Worm (Caenorhabditis elegans) whole organism, midembryonic: ENCODE results near the gene rft-2.

Source experiments
- T22C8.4 ChIP-seq: fragments of 200-800 bp; sonication (Bioruptor generic); IDR thresholded peaks from 2 replicates; pipeline ENCODE4 v1.3.6; 2022; ENCODE audit warnings: missing genetic modification characterization, missing compliant biosample characterization
- cog-1 ChIP-seq: sonication (generic microtip); optimal IDR thresholded peaks from 2 replicates; lab custom pipeline; 2016; ENCODE audit warnings: missing genetic modification characterization, missing compliant biosample characterization
- flt-1 ChIP-seq: fragments of 200-800 bp; sonication (Bioruptor generic); IDR thresholded peaks from 2 replicates; pipeline ENCODE4 v1.3.6; 2022; ENCODE audit warnings: missing genetic modification characterization, missing compliant biosample characterization
- klf-2 ChIP-seq: fragments of 200-800 bp; sonication (Bioruptor generic); conservative IDR thresholded peaks from 2 replicates; pipeline ENCODE4 v1.3.6; 2022; ENCODE audit warnings: missing genetic modification reagents, missing genetic modification characterization, missing compliant biosample characterization
- med-1 ChIP-seq: sonication (generic microtip); optimal IDR thresholded peaks from 2 replicates; lab custom pipeline; 2017; ENCODE audit warnings: missing genetic modification characterization, mild to moderate bottlenecking, missing compliant biosample characterization, antibody characterized with exemption, missing genetic modification reagents; ENCODE audit not compliant: insufficient read depth
- ref-1 ChIP-seq: fragments of 200-800 bp; sonication (Bioruptor generic); conservative IDR thresholded peaks from 2 replicates; pipeline ENCODE4 v1.3.6; 2022; ENCODE audit warnings: missing genetic modification reagents, missing genetic modification characterization, missing compliant biosample characterization
- tab-1 ChIP-seq: fragments of 200-800 bp; sonication (Bioruptor generic); IDR thresholded peaks from 2 replicates; pipeline ENCODE4 v1.3.6; 2022; ENCODE audit warnings: missing genetic modification characterization, missing compliant biosample characterization
- ztf-23 ChIP-seq: fragments of 200-800 bp; sonication (Bioruptor generic); IDR thresholded peaks from 2 replicates; pipeline ENCODE4 v1.3.6; 2022; ENCODE audit warnings: missing genetic modification reagents, missing genetic modification characterization, missing compliant biosample characterization
- ztf-29 ChIP-seq: fragments of 200-800 bp; sonication (Bioruptor generic); IDR thresholded peaks from 2 replicates; pipeline ENCODE4 v1.3.6; 2022; ENCODE audit warnings: missing genetic modification reagents, missing genetic modification characterization, missing compliant biosample characterization

The rft-2 gene

DNA sequence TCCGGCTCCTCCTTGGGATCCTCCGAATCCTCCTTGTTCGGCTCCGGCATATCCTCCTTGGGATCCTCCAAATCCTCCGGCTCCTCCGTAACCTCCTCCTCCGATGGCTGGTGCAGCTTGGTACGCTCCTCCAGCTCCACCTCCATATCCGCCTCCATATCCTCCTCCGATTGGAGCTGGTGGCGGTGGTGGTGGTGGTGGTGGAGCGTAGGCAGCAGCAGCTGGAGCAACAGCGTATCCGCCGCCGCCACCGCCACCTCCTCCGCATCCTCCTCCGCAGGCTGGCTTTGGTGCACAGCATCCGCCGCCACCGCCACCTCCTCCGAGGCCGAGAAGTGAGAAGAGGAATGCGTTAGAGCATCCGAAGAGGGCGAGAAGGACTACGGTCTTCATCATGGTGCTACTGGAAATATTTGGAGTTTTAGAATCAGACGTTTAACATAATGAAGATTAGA, 17.6 kb downstream of the rft-2 start, which contains the start of gene Y47D7A.15:
Y47D7A.15 (minus strand) TSS at position 405 of the 455 bp plus-strand sequence.
- no peak for TF ChIP-seq tab-1
- TF ChIP-seq flt-1 (GFP tag; lab: Robert Waterston, UW): 0 out of 2 replicates have a peak, but pooled peaks have one; percentile 39

DNA sequence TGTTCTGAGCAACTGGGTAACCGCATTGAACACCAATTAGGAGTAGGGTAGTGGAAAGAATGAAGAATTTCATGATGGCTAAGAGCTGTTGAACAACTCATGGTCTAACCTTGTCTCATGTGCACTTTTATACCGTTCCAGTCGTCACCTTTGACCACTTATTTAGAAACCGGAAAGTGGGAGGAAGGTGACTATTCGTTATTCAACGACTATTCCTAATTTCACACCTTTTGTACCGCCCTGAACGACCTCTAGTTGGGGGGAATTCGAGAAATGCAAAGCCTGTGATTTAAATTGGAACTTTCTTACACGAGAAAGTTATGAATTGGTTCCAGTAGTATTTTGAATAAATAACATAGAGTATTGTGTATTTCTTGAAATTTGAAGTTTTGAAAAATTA, 20.8 kb downstream of the rft-2 start, which contains the start of gene Y47D7A.12:
Y47D7A.12 (minus strand) TSS at position 101 of the 400 bp plus-strand sequence.
- TF ChIP-seq ref-1 (GFP tag; lab: Robert Waterston, UW): no peak
- TF ChIP-seq ztf-29: no peak
- TF ChIP-seq T22C8.4 (GFP tag; lab: Robert Waterston, UW): no peak
- TF ChIP-seq tab-1: no peak
- no peak for TF ChIP-seq cog-1
- no peak for TF ChIP-seq ztf-23
- no peak for TF ChIP-seq klf-2 (GFP tag; lab: Robert Waterston, UW)
- no peak for TF ChIP-seq med-1 (GFP tag; lab: Kevin White, UChicago)
- no peak for TF ChIP-seq flt-1 (GFP tag; lab: Robert Waterston, UW)

DNA sequence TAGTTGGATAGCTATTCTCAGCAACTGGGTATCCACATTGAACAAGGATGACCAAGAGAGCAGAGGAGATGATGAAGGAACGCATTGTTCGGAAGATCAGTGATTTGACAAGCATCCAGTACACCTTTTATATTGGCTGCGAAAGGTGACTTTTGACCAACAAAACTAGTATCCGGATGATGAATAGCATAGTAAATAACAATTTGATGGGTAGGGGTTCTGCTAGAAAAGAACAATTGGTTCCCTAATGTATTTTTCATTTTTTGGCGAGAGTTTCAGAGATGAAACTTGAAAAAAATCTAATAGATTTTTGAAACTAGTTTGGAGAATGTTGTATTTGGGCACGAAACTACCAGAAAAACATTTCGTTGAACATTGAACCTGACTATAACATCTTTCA, 22.2 kb downstream of the rft-2 start, which contains the start of gene Y47D7A.11:
Y47D7A.11 (minus strand) TSS at position 101 of the 400 bp plus-strand sequence.
- TF ChIP-seq tab-1: no peak
- TF ChIP-seq med-1 (GFP tag; lab: Kevin White, UChicago): no peak
- TF ChIP-seq ref-1 (GFP tag; lab: Robert Waterston, UW): no peak
- no peak for TF ChIP-seq flt-1 (GFP tag; lab: Robert Waterston, UW)
- no peak for TF ChIP-seq klf-2 (GFP tag; lab: Robert Waterston, UW)
- no peak for TF ChIP-seq ztf-23
- no peak for TF ChIP-seq ztf-29
- no peak for TF ChIP-seq cog-1
- TF ChIP-seq T22C8.4 (GFP tag; lab: Robert Waterston, UW): no peak

DNA sequence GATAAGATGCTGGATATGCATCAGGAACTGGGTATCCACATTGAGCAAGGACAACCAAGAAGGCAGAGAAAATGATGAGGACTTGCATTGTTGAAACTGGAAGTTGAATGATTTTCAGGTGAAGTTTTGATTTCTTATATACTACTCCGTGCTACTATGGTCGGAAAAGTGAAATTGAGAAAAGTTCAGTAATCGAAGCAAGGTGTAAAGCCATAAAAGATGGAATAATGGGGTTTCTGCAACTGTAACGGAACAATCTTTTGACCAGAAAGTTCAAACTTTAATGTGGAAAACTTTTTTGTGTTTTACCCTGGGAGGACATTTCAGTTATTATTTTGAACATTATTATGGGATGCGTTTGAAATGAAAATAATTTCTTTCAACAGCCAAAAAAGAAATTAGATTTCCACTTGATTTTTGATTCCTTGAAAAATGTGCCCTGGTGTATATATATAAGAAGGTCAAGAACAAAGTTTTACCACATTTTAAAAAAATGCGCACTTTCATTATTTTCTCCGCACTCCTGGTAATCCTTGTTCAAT, 26.4 kb downstream of the rft-2 start, which contains the start of the genes Y47D7A.9 and Y47D7A.19:
Y47D7A.9 (minus strand) TSS at position 101 of the 542 bp plus-strand sequence.
Y47D7A.19 (plus strand) TSS at position 492 of the 542 bp plus-strand sequence.
- TF ChIP-seq flt-1 (GFP tag; lab: Robert Waterston, UW): no peak
- no peak for TF ChIP-seq med-1 (GFP tag; lab: Kevin White, UChicago)
- no peak for TF ChIP-seq T22C8.4 (GFP tag; lab: Robert Waterston, UW)
- TF ChIP-seq ztf-29: no peak
- no peak for TF ChIP-seq cog-1
- no peak for TF ChIP-seq ref-1 (GFP tag; lab: Robert Waterston, UW)
- no peak for TF ChIP-seq ztf-23
- no peak for TF ChIP-seq klf-2 (GFP tag; lab: Robert Waterston, UW)
- no peak for TF ChIP-seq tab-1

DNA sequence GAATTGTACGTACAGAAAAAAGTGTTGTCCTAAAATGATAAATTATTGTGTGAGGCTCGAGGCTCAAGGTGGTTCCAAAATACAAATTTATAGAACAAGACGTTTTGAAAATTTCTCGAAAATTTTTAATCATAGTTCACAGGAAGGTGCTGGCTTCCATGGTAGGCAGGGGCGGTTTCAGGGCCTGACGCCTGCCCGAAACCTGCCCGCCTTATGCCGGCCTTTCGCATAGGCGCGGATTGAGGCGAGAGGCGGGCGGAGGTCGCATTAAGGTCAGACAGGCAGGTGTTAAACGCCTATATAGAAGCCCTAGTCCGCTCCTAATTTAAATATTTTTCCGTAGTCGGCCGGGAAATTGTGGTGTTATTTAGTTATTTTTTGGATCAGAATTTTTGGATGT, 27.3 kb downstream of the rft-2 start:
- no peak for TF ChIP-seq med-1 (GFP tag; lab: Kevin White, UChicago)
- TF ChIP-seq T22C8.4 (GFP tag; lab: Robert Waterston, UW): no peak
- TF ChIP-seq tab-1: no peak
- no peak for TF ChIP-seq ztf-23
- no peak for TF ChIP-seq cog-1
- no peak for TF ChIP-seq ztf-29
- no peak for TF ChIP-seq klf-2 (GFP tag; lab: Robert Waterston, UW)
- TF ChIP-seq ref-1 (GFP tag; lab: Robert Waterston, UW): no peak
- TF ChIP-seq flt-1 (GFP tag; lab: Robert Waterston, UW): no peak

DNA sequence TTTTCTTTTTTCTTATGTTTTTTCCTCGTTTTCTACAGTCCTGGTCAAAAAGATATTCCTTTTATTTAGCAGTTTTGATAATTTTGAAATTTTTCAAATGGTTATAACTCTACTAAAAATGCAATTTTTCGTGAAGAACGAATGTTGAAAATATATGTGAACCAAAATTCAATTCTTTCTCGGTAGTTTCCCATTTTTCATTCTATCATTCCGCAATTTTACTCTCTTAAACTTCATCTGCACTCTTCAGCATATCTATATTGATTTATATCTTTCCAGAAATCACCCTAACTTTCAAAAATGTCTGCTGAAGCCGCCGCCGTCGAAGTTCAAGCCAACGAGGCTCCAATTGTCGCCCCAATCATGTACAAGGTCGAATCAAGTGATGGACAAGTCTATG, 28.2 kb downstream of the rft-2 start, which contains the start of gene skr-7:
skr-7 (plus strand) TSS at position 301 of the 400 bp plus-strand sequence.
- TF ChIP-seq cog-1 (no peak), tab-1 (no peak), ztf-29 (no peak), klf-2 (GFP tag; lab: Robert Waterston, UW) (no peak), ztf-23 (no peak), med-1 (GFP tag; lab: Kevin White, UChicago) (no peak), T22C8.4 (GFP tag; lab: Robert Waterston, UW) (no peak), flt-1 (GFP tag; lab: Robert Waterston, UW) (no peak), ref-1 (GFP tag; lab: Robert Waterston, UW) (no peak)

DNA sequence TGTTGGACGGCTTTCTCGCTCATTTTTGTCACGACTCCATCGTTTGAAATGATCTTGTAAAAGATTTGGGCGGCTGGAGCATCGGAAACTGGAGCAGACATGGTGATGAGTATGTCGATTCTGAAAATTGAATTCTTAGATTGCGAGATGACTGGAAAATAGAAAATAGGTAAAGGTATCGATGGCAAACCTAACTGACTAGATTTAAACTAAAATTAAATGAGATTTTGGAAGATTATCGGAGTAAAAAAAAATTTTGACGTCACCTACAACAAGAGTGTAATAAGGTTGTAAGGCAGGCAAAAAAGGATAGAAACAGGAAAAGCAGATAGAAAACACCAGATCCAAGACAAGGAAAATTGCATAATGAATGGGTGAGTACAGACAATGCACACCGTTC, 28.9 kb downstream of the rft-2 start, which contains the start of gene skr-14:
skr-14 (minus strand) TSS at position 101 of the 400 bp plus-strand sequence.
- TF ChIP-seq ztf-29 (no peak), ztf-23 (no peak), tab-1 (no peak), med-1 (GFP tag; lab: Kevin White, UChicago) (no peak), flt-1 (GFP tag; lab: Robert Waterston, UW) (no peak), ref-1 (GFP tag; lab: Robert Waterston, UW) (no peak), cog-1 (no peak)

DNA sequence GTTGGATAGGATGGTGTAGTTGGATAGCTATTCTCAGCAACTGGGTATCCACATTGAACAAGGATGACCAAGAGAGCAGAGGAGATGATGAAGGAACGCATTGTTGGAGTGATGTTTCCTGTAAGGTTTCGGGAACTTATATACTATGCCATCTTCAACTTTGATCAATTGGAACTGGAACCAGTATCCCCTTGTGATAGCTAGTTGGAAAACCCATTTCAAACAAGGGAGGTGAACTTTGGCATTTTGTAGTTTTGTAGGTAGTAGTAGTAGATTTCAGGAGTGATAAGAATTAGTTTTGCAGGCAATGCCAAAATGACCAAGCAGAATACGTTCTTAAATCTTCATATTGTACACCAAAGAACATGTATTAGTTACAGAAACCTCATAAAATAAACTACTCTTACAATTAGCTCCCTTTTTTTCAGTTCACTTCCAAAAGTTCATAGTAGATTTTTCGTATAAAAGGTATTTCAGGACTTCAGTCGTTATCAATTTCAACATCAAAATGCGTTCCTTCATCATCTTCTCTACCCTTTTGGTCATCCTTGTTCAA, 30.5 kb downstream of the rft-2 start, which contains the start of the genes Y47D7A.7 and Y47D7A.2:
Y47D7A.7 (minus strand) TSS at position 101 of the 556 bp plus-strand sequence.
Y47D7A.2 (plus strand) TSS at position 506 of the 556 bp plus-strand sequence.
- TF ChIP-seq med-1 (GFP tag; lab: Kevin White, UChicago) (no peak), tab-1 (no peak), T22C8.4 (GFP tag; lab: Robert Waterston, UW) (no peak), ztf-29 (no peak), klf-2 (GFP tag; lab: Robert Waterston, UW) (no peak), ztf-23 (no peak), cog-1 (no peak), ref-1 (GFP tag; lab: Robert Waterston, UW) (no peak), flt-1 (GFP tag; lab: Robert Waterston, UW) (no peak)

DNA sequence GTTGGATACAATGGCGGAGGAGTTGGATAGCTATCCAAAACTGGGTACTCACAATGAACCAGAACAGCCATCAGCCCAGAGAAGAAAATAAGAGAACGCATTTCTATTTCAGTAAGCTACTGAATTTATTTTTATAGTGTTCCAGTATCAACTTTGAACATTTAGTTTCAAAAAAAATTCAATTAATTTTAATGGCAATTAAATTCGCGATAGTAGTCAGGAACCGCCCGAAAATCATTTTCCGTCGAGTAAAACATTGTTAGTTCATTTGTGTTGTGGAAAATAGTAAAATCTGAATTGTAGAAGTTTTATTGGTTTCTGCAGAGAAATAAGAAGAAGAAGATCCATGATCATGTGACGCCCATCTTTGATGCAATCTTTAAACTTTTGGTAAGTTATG, 32.2 kb downstream of the rft-2 start, which contains the start of gene Y47D7A.6:
Y47D7A.6 (minus strand) TSS at position 101 of the 400 bp plus-strand sequence.
- TF ChIP-seq tab-1 (no peak), ztf-23 (no peak), T22C8.4 (GFP tag; lab: Robert Waterston, UW) (no peak), klf-2 (GFP tag; lab: Robert Waterston, UW) (no peak), ztf-29 (no peak), ref-1 (GFP tag; lab: Robert Waterston, UW) (no peak)
